Worm (Caenorhabditis elegans) whole organism, L1 larva: Measurements from ENCODE around the gene enol-1.

ENCODE experiments used
- C16A3.4 ChIP-seq: fragments of 150-350 bp; optimal IDR thresholded peaks from 2 replicates; lab custom pipeline; 2014; ENCODE audit warnings: missing biosample characterization, missing genetic modification characterization
- C34B4.2 ChIP-seq: sonication (generic microtip); optimal IDR thresholded peaks from 2 replicates; lab custom pipeline; 2017; ENCODE audit warnings: mild to moderate bottlenecking, missing genetic modification characterization, missing compliant biosample characterization
- alr-1 ChIP-seq: fragments of 200-800 bp; sonication (Bioruptor generic); optimal IDR thresholded peaks from 2 replicates; lab custom pipeline; 2018; ENCODE audit warnings: borderline replicate concordance, mild to moderate bottlenecking, missing genetic modification characterization, missing compliant biosample characterization
- ama-1 ChIP-seq: fragments of 150-350 bp; optimal IDR thresholded peaks from 2 replicates; lab custom pipeline; 2014
- blmp-1 ChIP-seq: fragments of 150-350 bp; optimal IDR thresholded peaks from 2 replicates; lab custom pipeline; 2014; ENCODE audit warnings: missing biosample characterization, missing genetic modification characterization
- ceh-63 ChIP-seq: fragments of 200-800 bp; sonication (Bioruptor generic); optimal IDR thresholded peaks from 2 replicates; lab custom pipeline; 2018; ENCODE audit warnings: mild to moderate bottlenecking, missing genetic modification characterization, missing compliant biosample characterization
- ceh-8 ChIP-seq: fragments of 200-800 bp; sonication (Bioruptor generic); optimal IDR thresholded peaks from 2 replicates; lab custom pipeline; 2018; ENCODE audit warnings: mild to moderate bottlenecking, missing genetic modification characterization, moderate library complexity, missing compliant biosample characterization
- ceh-82 ChIP-seq, 3 experiments: fragments of 150-350 bp in 1 of 3; sonication (generic microtip) in 2 of 3; optimal IDR thresholded peaks; 2 replicates each; lab custom pipeline; 2014 to 2017; ENCODE audit warnings: missing biosample characterization in 3 of 3, missing genetic modification characterization in 3 of 3
- ceh-88 ChIP-seq: fragments of 200-800 bp; sonication (Bioruptor generic); IDR thresholded peaks from 2 replicates; pipeline ENCODE4 v1.3.6; 2022; ENCODE audit warnings: missing genetic modification characterization, missing compliant biosample characterization
- ceh-90 ChIP-seq: sonication (generic microtip); optimal IDR thresholded peaks from 2 replicates; lab custom pipeline; 2016; ENCODE audit warnings: missing genetic modification characterization, missing compliant biosample characterization
- dpl-1 ChIP-seq, 3 experiments: fragments of 150-350 bp in 2 of 3; sonication (generic microtip) in 1 of 3; optimal IDR thresholded peaks; 2 replicates each; lab custom pipeline; 2014 to 2017; ENCODE audit warnings: missing biosample characterization in 3 of 3, missing genetic modification characterization in 3 of 3, missing genetic modification reagents in 3 of 3
- dsc-1 ChIP-seq: sonication (generic microtip); optimal IDR thresholded peaks from 2 replicates; lab custom pipeline; 2016; ENCODE audit warnings: mild to moderate bottlenecking, missing genetic modification characterization, missing compliant biosample characterization
- efl-1 ChIP-seq, 4 experiments: fragments of 150-350 bp; optimal IDR thresholded peaks in 3 of 4; peaks in 1 of 4; 1 replicate in 1 of 4; 2 replicates in 3 of 4; lab custom pipeline; 2014; ENCODE audit warnings: missing biosample characterization in 2 of 4, missing genetic modification characterization in 2 of 4, missing genetic modification reagents in 2 of 4
- egl-27 ChIP-seq, 2 experiments: fragments of 150-350 bp in 1 of 2; sonication (generic microtip); optimal IDR thresholded peaks; 3 replicates each; lab custom pipeline; 2017 to 2018; ENCODE audit warnings: missing biosample characterization in 2 of 2, missing genetic modification characterization in 2 of 2, missing genetic modification reagents in 2 of 2
- elt-2 ChIP-seq: sonication (generic microtip); optimal IDR thresholded peaks from 2 replicates; lab custom pipeline; 2016; ENCODE audit warnings: missing genetic modification characterization, mild to moderate bottlenecking, inconsistent platforms, missing compliant biosample characterization, missing genetic modification reagents
- fkh-8 ChIP-seq: sonication (generic microtip); optimal IDR thresholded peaks from 2 replicates; lab custom pipeline; 2016; ENCODE audit warnings: mild to moderate bottlenecking, missing genetic modification characterization, missing compliant biosample characterization
- hlh-4 ChIP-seq: sonication (generic microtip); optimal IDR thresholded peaks from 2 replicates; lab custom pipeline; 2016; ENCODE audit warnings: mild to moderate bottlenecking, missing genetic modification characterization, missing compliant biosample characterization
- hpl-2 ChIP-seq: fragments of 150-350 bp; optimal IDR thresholded peaks from 2 replicates; lab custom pipeline; 2014; ENCODE audit warnings: missing biosample characterization, missing genetic modification reagents, missing genetic modification characterization
- isw-1 ChIP-seq: fragments of 200-800 bp; sonication (Bioruptor generic); IDR thresholded peaks from 2 replicates; pipeline ENCODE4 v1.3.6; 2022; ENCODE audit warnings: missing genetic modification characterization, missing compliant biosample characterization
- jun-1 ChIP-seq: fragments of 150-350 bp; optimal IDR thresholded peaks from 2 replicates; lab custom pipeline; 2014; ENCODE audit warnings: missing biosample characterization, missing genetic modification reagents, missing genetic modification characterization
- lin-14 ChIP-seq: fragments of 200-800 bp; sonication (Bioruptor generic); optimal IDR thresholded peaks from 2 replicates; lab custom pipeline; 2018; ENCODE audit warnings: mild to moderate bottlenecking, missing genetic modification characterization, moderate library complexity, missing compliant biosample characterization
- lin-39 ChIP-seq: fragments of 150-350 bp; optimal IDR thresholded peaks from 2 replicates; lab custom pipeline; 2014; ENCODE audit warnings: missing biosample characterization, missing genetic modification reagents, missing genetic modification characterization
- lsy-2 ChIP-seq, 2 experiments: fragments of 150-350 bp; optimal IDR thresholded peaks; 2 replicates each; lab custom pipeline; 2014; ENCODE audit warnings: missing biosample characterization in 2 of 2, missing genetic modification characterization in 2 of 2
- mef-2 ChIP-seq: fragments of 150-350 bp; optimal IDR thresholded peaks from 2 replicates; lab custom pipeline; 2014; ENCODE audit warnings: missing biosample characterization, missing genetic modification characterization
- nhr-12 ChIP-seq: sonication (generic microtip); optimal IDR thresholded peaks from 2 replicates; lab custom pipeline; 2017; ENCODE audit warnings: missing biosample characterization, missing genetic modification characterization
- nhr-20 ChIP-seq: sonication (generic microtip); optimal IDR thresholded peaks from 2 replicates; lab custom pipeline; 2016; ENCODE audit warnings: mild to moderate bottlenecking, missing genetic modification characterization, missing compliant biosample characterization
- nhr-237 ChIP-seq: fragments of 150-350 bp; optimal IDR thresholded peaks from 2 replicates; lab custom pipeline; 2014; ENCODE audit warnings: missing biosample characterization, missing genetic modification characterization
- nhr-47 ChIP-seq: sonication (generic microtip); optimal IDR thresholded peaks from 2 replicates; lab custom pipeline; 2016; ENCODE audit warnings: mild to moderate bottlenecking, missing genetic modification characterization, moderate library complexity, missing compliant biosample characterization
- nhr-71 ChIP-seq: sonication (generic microtip); optimal IDR thresholded peaks from 2 replicates; lab custom pipeline; 2016; ENCODE audit warnings: mild to moderate bottlenecking, missing genetic modification characterization, moderate library complexity, missing compliant biosample characterization
- nhr-76 ChIP-seq: sonication (generic microtip); optimal IDR thresholded peaks from 2 replicates; lab custom pipeline; 2017; ENCODE audit warnings: missing biosample characterization, missing genetic modification characterization
- nhr-77 ChIP-seq: fragments of 150-350 bp; optimal IDR thresholded peaks from 2 replicates; lab custom pipeline; 2014; ENCODE audit warnings: missing biosample characterization, missing genetic modification characterization
- nhr-84 ChIP-seq: sonication (generic microtip); optimal IDR thresholded peaks from 2 replicates; lab custom pipeline; 2017; ENCODE audit warnings: missing biosample characterization, missing genetic modification characterization
- nhr-85 ChIP-seq: sonication (generic microtip); peaks from one replicate; lab custom pipeline; 2016; ENCODE audit warnings: missing genetic modification characterization, inconsistent platforms, missing compliant biosample characterization
- nhr-90 ChIP-seq: sonication (generic microtip); optimal IDR thresholded peaks from 2 replicates; lab custom pipeline; 2016; ENCODE audit warnings: mild to moderate bottlenecking, missing genetic modification characterization, missing compliant biosample characterization; ENCODE audit not compliant: poor library complexity
- pag-3 ChIP-seq: sonication (generic microtip); optimal IDR thresholded peaks from 2 replicates; lab custom pipeline; 2017; ENCODE audit warnings: missing genetic modification characterization, mild to moderate bottlenecking, missing compliant biosample characterization, antibody characterized with exemption, borderline replicate concordance; ENCODE audit not compliant: insufficient read depth
- pax-3 ChIP-seq: fragments of 200-800 bp; sonication (Bioruptor generic); optimal IDR thresholded peaks from 2 replicates; lab custom pipeline; 2018; ENCODE audit warnings: mild to moderate bottlenecking, missing genetic modification characterization, moderate library complexity, missing compliant biosample characterization
- pqm-1 ChIP-seq: sonication (generic microtip); optimal IDR thresholded peaks from 3 replicates; lab custom pipeline; 2017; ENCODE audit warnings: missing biosample characterization, missing genetic modification characterization
- rnt-1 ChIP-seq: sonication (generic microtip); optimal IDR thresholded peaks from 2 replicates; lab custom pipeline; 2016; ENCODE audit warnings: mild to moderate bottlenecking, missing genetic modification characterization, moderate library complexity, missing compliant biosample characterization
- snpc-4 ChIP-seq: fragments of 150-350 bp; optimal IDR thresholded peaks from 2 replicates; lab custom pipeline; 2014; ENCODE audit warnings: missing biosample characterization, missing genetic modification characterization
- sox-4 ChIP-seq: sonication (generic microtip); optimal IDR thresholded peaks from 2 replicates; lab custom pipeline; 2016; ENCODE audit warnings: missing genetic modification characterization, missing compliant biosample characterization
- sup-37 ChIP-seq: fragments of 200-800 bp; sonication (Bioruptor generic); optimal IDR thresholded peaks from 2 replicates; lab custom pipeline; 2018; ENCODE audit warnings: mild to moderate bottlenecking, missing genetic modification characterization, missing compliant biosample characterization
- swsn-7 ChIP-seq: sonication (generic microtip); optimal IDR thresholded peaks from 2 replicates; lab custom pipeline; 2016; ENCODE audit warnings: missing genetic modification characterization, missing compliant biosample characterization
- tlp-1 ChIP-seq: fragments of 150-350 bp; optimal IDR thresholded peaks from 2 replicates; lab custom pipeline; 2014; ENCODE audit warnings: missing biosample characterization, missing genetic modification characterization
- unc-86 ChIP-seq: sonication (generic microtip); optimal IDR thresholded peaks from 2 replicates; lab custom pipeline; 2016; ENCODE audit warnings: missing genetic modification characterization, missing compliant biosample characterization
- unc-98 ChIP-seq: fragments of 200-800 bp; sonication (Bioruptor generic); IDR thresholded peaks from 2 replicates; pipeline ENCODE4 v1.3.6; 2022; ENCODE audit warnings: missing genetic modification characterization, missing compliant biosample characterization
- zag-1 ChIP-seq: fragments of 150-350 bp; optimal IDR thresholded peaks from 2 replicates; lab custom pipeline; 2014; ENCODE audit warnings: missing biosample characterization, missing genetic modification characterization

The enol-1 gene

ce11 chrII:8912523-8913017, 18.2 kb upstream of the enol-1 start:
- TF ChIP-seq fkh-8 (tag; lab: Kevin White, UChicago) (peak; percentile 70), blmp-1 (tag; lab: Kevin White, UChicago) (peak; percentile 37), unc-86 (tag; lab: Kevin White, UChicago) (no peak), dsc-1 (tag; lab: Kevin White, UChicago) (peak; percentile 83), jun-1 (tag; lab: Kevin White, UChicago) (no peak), nhr-71 (tag; lab: Kevin White, UChicago) (peak; percentile 50), pax-3 (peak; percentile 35), sox-4 (tag; lab: Kevin White, UChicago) (peak; percentile 18), alr-1 (tag; lab: Kevin White, UChicago) (no peak), nhr-237 (tag; lab: Kevin White, UChicago) (no peak), hlh-4 (tag; lab: Kevin White, UChicago) (no peak)

DNA sequence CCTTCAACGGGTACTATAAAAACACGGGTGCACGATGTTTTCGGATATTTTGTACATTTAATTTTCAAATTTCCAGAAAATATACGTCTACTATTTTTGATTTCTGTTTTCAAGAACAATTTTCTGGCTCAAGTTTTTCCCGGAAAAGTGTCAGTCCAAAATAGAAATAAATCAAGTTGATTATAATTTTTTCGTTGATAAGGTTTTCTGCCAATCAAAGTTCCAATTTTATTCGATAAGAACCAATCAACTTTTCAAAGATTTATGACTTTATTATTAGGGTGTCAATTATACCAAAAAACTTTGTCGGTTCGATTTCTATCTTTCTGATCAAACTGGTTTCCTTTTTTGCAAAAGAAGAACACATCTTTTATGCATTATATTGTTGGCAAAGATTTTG, 16.1 kb upstream of the enol-1 start:
- TF ChIP-seq alr-1 (tag; lab: Kevin White, UChicago) (no peak), ceh-63 (GFP tag; lab: Kevin White, UChicago) (no peak), fkh-8 (tag; lab: Kevin White, UChicago) (peak; percentile 6), lin-14 (GFP tag; lab: Kevin White, UChicago) (peak; percentile 37), elt-2 (peak; percentile 10), C16A3.4 (tag; lab: Kevin White, UChicago) (no peak), ceh-82 (tag; optimal IDR thresholded peaks at IDR 0.05; lab: Kevin White, UChicago) (no peak)

- no peak for TF ChIP-seq isw-1 (GFP tag; lab: Robert Waterston, UW)
- no peak for TF ChIP-seq nhr-84 (tag; lab: Kevin White, UChicago)
- TF ChIP-seq alr-1 (tag; lab: Kevin White, UChicago), result no peak
- no peak for TF ChIP-seq dpl-1 (GFP tag; optimal IDR thresholded peaks at IDR 0.05; lab: Kevin White, UChicago)
- no peak for TF ChIP-seq nhr-76
- TF ChIP-seq unc-86 (tag; lab: Kevin White, UChicago), result no peak
- TF ChIP-seq egl-27 (tag; optimal IDR thresholded peaks at IDR 0.05; lab: Kevin White, UChicago), result no peak
- TF ChIP-seq pqm-1 (tag; lab: Kevin White, UChicago), result no peak
- TF ChIP-seq nhr-47 (tag; lab: Kevin White, UChicago), result peak; percentile 40
- TF ChIP-seq pax-3, result no peak
- TF ChIP-seq sox-4 (tag; lab: Kevin White, UChicago), result peak; percentile 29
- no peak for TF ChIP-seq nhr-20 (tag; lab: Kevin White, UChicago)
- no peak for TF ChIP-seq unc-98 (GFP tag; lab: Robert Waterston, UW)
- no peak for TF ChIP-seq swsn-7 (tag; lab: Kevin White, UChicago)
- no peak for TF ChIP-seq ceh-8 (GFP tag; lab: Kevin White, UChicago)
- TF ChIP-seq tlp-1, result no peak
- TF ChIP-seq ama-1 (lab: Kevin White, UChicago), result no peak
- no peak for TF ChIP-seq ceh-90 (tag; lab: Kevin White, UChicago)
- TF ChIP-seq fkh-8 (tag; lab: Kevin White, UChicago), result peak; percentile 53
- no peak for TF ChIP-seq lin-39 (tag; lab: Kevin White, UChicago)
- no peak for TF ChIP-seq C34B4.2 (tag; lab: Kevin White, UChicago)
- TF ChIP-seq zag-1 (tag; lab: Kevin White, UChicago), result no peak
- TF ChIP-seq rnt-1, result no peak
- no peak for TF ChIP-seq ceh-82 (tag; optimal IDR thresholded peaks at IDR 0.05; lab: Kevin White, UChicago)
- TF ChIP-seq hpl-2 (GFP tag; lab: Kevin White, UChicago), result no peak
- TF ChIP-seq nhr-90 (tag; lab: Kevin White, UChicago), result no peak
- TF ChIP-seq lsy-2 (tag; optimal IDR thresholded peaks at IDR 0.05; lab: Kevin White, UChicago), result no peak
- TF ChIP-seq C16A3.4 (tag; lab: Kevin White, UChicago), result no peak
- no peak for TF ChIP-seq sup-37 (GFP tag; lab: Kevin White, UChicago)
- no peak for TF ChIP-seq nhr-85
- no peak for TF ChIP-seq efl-1 (optimal IDR thresholded peaks at IDR 0.05; lab: Kevin White, UChicago)
- TF ChIP-seq efl-1 (GFP tag; optimal IDR thresholded peaks at IDR 0.05 in 1 of 2; lab: Kevin White, UChicago), result no peak
- no peak for TF ChIP-seq pag-3 (tag; lab: Kevin White, UChicago)
- TF ChIP-seq nhr-12 (tag; lab: Kevin White, UChicago), result no peak
- TF ChIP-seq mef-2, result no peak
- TF ChIP-seq nhr-71 (tag; lab: Kevin White, UChicago), result peak; percentile 36
- TF ChIP-seq dsc-1 (tag; lab: Kevin White, UChicago), result peak; percentile 82
- TF ChIP-seq nhr-77, result no peak
- no peak for TF ChIP-seq blmp-1 (tag; lab: Kevin White, UChicago)
- TF ChIP-seq snpc-4 (tag; lab: Kevin White, UChicago), result no peak
- no peak for TF ChIP-seq lin-14 (GFP tag; lab: Kevin White, UChicago)
- TF ChIP-seq ceh-88 (GFP tag; lab: Robert Waterston, UW), result no peak
Measured at ce11 chrII:8916656-8917055, 14.1 kb upstream of the enol-1 start.
